Worm (Caenorhabditis elegans) whole organism, L4 larva: ENCODE results near the gene C25E10.11.

Experiments
- F10B5.3 ChIP-seq: sonication (generic microtip); optimal IDR thresholded peaks from 2 replicates; lab custom pipeline; 2016; ENCODE audit warnings: mild to moderate bottlenecking, missing genetic modification characterization, missing compliant biosample characterization
- F26F4.8 ChIP-seq: fragments of 200-800 bp; sonication (Bioruptor generic); conservative IDR thresholded peaks from 2 replicates; pipeline ENCODE4 v1.3.6; 2022; ENCODE audit warnings: missing genetic modification characterization, missing compliant biosample characterization
- R02D3.7 ChIP-seq: fragments of 150-350 bp; sonication (generic microtip); optimal IDR thresholded peaks from 3 replicates; lab custom pipeline; 2014; ENCODE audit warnings: missing biosample characterization, missing genetic modification characterization
- T20F7.1 ChIP-seq: fragments of 200-800 bp; sonication (Bioruptor generic); optimal IDR thresholded peaks from 2 replicates; lab custom pipeline; 2018; ENCODE audit warnings: mild to moderate bottlenecking, missing genetic modification characterization, missing compliant biosample characterization
- Y105C5A.15 ChIP-seq: fragments of 200-800 bp; sonication (Bioruptor generic); IDR thresholded peaks from 2 replicates; pipeline ENCODE4 v1.3.6; 2022; ENCODE audit warnings: missing genetic modification characterization, missing compliant biosample characterization
- Y48G9A.11 ChIP-seq: fragments of 200-800 bp; sonication (Bioruptor generic); IDR thresholded peaks from 2 replicates; pipeline ENCODE4 v1.3.6; 2022; ENCODE audit warnings: missing genetic modification reagents, missing genetic modification characterization, missing compliant biosample characterization
- Y75B8A.6 ChIP-seq: fragments of 200-800 bp; sonication (Bioruptor generic); IDR thresholded peaks from 2 replicates; pipeline ENCODE4 v1.3.6; 2022; ENCODE audit warnings: missing genetic modification reagents, missing genetic modification characterization, missing compliant biosample characterization
- ZK546.5 ChIP-seq, 2 experiments: sonication (generic microtip); optimal IDR thresholded peaks; 2 replicates each; lab custom pipeline; 2017; ENCODE audit warnings: missing biosample characterization in 2 of 2, missing genetic modification characterization in 2 of 2
- aha-1 ChIP-seq: fragments of 150-350 bp; peaks from one replicate; lab custom pipeline; 2014; ENCODE audit warnings: missing biosample characterization, missing genetic modification characterization
- aly-2 ChIP-seq: sonication (generic microtip); optimal IDR thresholded peaks from 2 replicates; lab custom pipeline; 2018; ENCODE audit warnings: missing biosample characterization, missing genetic modification characterization
- attf-4 ChIP-seq: sonication (generic microtip); optimal IDR thresholded peaks from 3 replicates; lab custom pipeline; 2017; ENCODE audit warnings: missing biosample characterization, missing genetic modification characterization
- ceh-20 ChIP-seq: fragments of 200-800 bp; sonication (Bioruptor generic); IDR thresholded peaks from 2 replicates; pipeline ENCODE4 v1.3.6; 2022; ENCODE audit warnings: missing genetic modification reagents, missing genetic modification characterization, missing compliant biosample characterization
- ceh-62 ChIP-seq: sonication (generic microtip); optimal IDR thresholded peaks from 2 replicates; lab custom pipeline; 2017; ENCODE audit warnings: missing biosample characterization, missing genetic modification characterization
- cey-2 ChIP-seq: sonication (generic microtip); optimal IDR thresholded peaks from 3 replicates; lab custom pipeline; 2017; ENCODE audit warnings: missing genetic modification characterization, mild to moderate bottlenecking, missing compliant biosample characterization, antibody characterized with exemption, borderline replicate concordance; ENCODE audit not compliant: insufficient read depth
- daf-12 ChIP-seq: fragments of 150-350 bp; optimal IDR thresholded peaks from 2 replicates; lab custom pipeline; 2014; ENCODE audit warnings: missing biosample characterization, missing genetic modification reagents, missing genetic modification characterization
- daf-8 ChIP-seq: fragments of 200-800 bp; sonication (Bioruptor generic); IDR thresholded peaks from 2 replicates; pipeline ENCODE4 v1.3.6; 2022; ENCODE audit warnings: missing genetic modification characterization, missing compliant biosample characterization
- dmd-6 ChIP-seq: fragments of 200-800 bp; sonication (Bioruptor generic); IDR thresholded peaks from 2 replicates; pipeline ENCODE4 v1.3.6; 2022; ENCODE audit warnings: missing genetic modification reagents, missing genetic modification characterization, missing compliant biosample characterization
- dmd-9 ChIP-seq: fragments of 200-800 bp; sonication (Bioruptor generic); IDR thresholded peaks from 2 replicates; pipeline ENCODE4 v1.3.6; 2022; ENCODE audit warnings: missing genetic modification reagents, missing genetic modification characterization, missing compliant biosample characterization
- dpl-1 ChIP-seq: fragments of 150-350 bp; optimal IDR thresholded peaks from 2 replicates; lab custom pipeline; 2014; ENCODE audit warnings: missing biosample characterization, missing genetic modification reagents, missing genetic modification characterization
- egl-43 ChIP-seq: fragments of 200-800 bp; sonication (Bioruptor generic); IDR thresholded peaks from 2 replicates; pipeline ENCODE4 v1.3.6; 2022; ENCODE audit warnings: missing genetic modification reagents, missing genetic modification characterization, missing compliant biosample characterization
- fkh-10 ChIP-seq: fragments of 150-350 bp; optimal IDR thresholded peaks from 2 replicates; lab custom pipeline; 2014; ENCODE audit warnings: missing biosample characterization, missing genetic modification reagents, missing genetic modification characterization
- hlh-11 ChIP-seq: fragments of 200-800 bp; sonication (Bioruptor generic); optimal IDR thresholded peaks from 2 replicates; lab custom pipeline; 2018; ENCODE audit warnings: mild to moderate bottlenecking, missing genetic modification characterization, missing compliant biosample characterization
- hlh-30 ChIP-seq: sonication (generic microtip); optimal IDR thresholded peaks from 2 replicates; lab custom pipeline; 2017; ENCODE audit warnings: antibody characterized with exemption, mild to moderate bottlenecking, missing genetic modification characterization, missing compliant biosample characterization; ENCODE audit not compliant: insufficient read depth
- jun-1 ChIP-seq: fragments of 150-350 bp; optimal IDR thresholded peaks from 2 replicates; lab custom pipeline; 2014; ENCODE audit warnings: missing biosample characterization, missing genetic modification reagents, missing genetic modification characterization
- lim-7 ChIP-seq: fragments of 200-800 bp; sonication (Bioruptor generic); IDR thresholded peaks from 2 replicates; pipeline ENCODE4 v1.3.6; 2022; ENCODE audit warnings: missing genetic modification characterization, missing compliant biosample characterization
- lin-15B ChIP-seq: fragments of 150-350 bp; sonication (generic microtip); optimal IDR thresholded peaks from 3 replicates; lab custom pipeline; 2014; ENCODE audit warnings: missing biosample characterization, missing genetic modification characterization
- lir-3 ChIP-seq: sonication (generic microtip); optimal IDR thresholded peaks from 2 replicates; lab custom pipeline; 2016; ENCODE audit warnings: mild to moderate bottlenecking, missing genetic modification characterization, missing compliant biosample characterization
- mdt-29 ChIP-seq: fragments of 200-800 bp; sonication (Bioruptor generic); IDR thresholded peaks from 2 replicates; pipeline ENCODE4 v1.3.6; 2022; ENCODE audit warnings: missing genetic modification reagents, missing genetic modification characterization, missing compliant biosample characterization
- mep-1 ChIP-seq: fragments of 150-350 bp; sonication (generic microtip); optimal IDR thresholded peaks from 3 replicates; lab custom pipeline; 2014; ENCODE audit warnings: missing biosample characterization, missing genetic modification characterization
- mxl-3 ChIP-seq: fragments of 200-800 bp; sonication (Bioruptor generic); optimal IDR thresholded peaks from 2 replicates; lab custom pipeline; 2018; ENCODE audit warnings: mild to moderate bottlenecking, missing genetic modification characterization, missing compliant biosample characterization
- nhr-11 ChIP-seq: fragments of 150-350 bp; optimal IDR thresholded peaks from 2 replicates; lab custom pipeline; 2014; ENCODE audit warnings: missing biosample characterization, missing genetic modification characterization
- nhr-48 ChIP-seq: sonication (generic microtip); optimal IDR thresholded peaks from 2 replicates; lab custom pipeline; 2016; ENCODE audit warnings: mild to moderate bottlenecking, missing genetic modification characterization, missing compliant biosample characterization
- nhr-77 ChIP-seq: fragments of 150-350 bp; optimal IDR thresholded peaks from 2 replicates; lab custom pipeline; 2014; ENCODE audit warnings: missing biosample characterization, missing genetic modification characterization
- rbr-2 ChIP-seq: sonication (generic microtip); optimal IDR thresholded peaks from 2 replicates; lab custom pipeline; 2016; ENCODE audit warnings: missing genotype, missing genetic modification characterization, missing compliant biosample characterization
- skn-1 ChIP-seq: fragments of 150-350 bp; optimal IDR thresholded peaks from 2 replicates; lab custom pipeline; 2014; ENCODE audit warnings: missing biosample characterization, missing genetic modification characterization
- snpc-1.2 ChIP-seq: fragments of 200-800 bp; sonication (Bioruptor generic); IDR thresholded peaks from 2 replicates; pipeline ENCODE4 v1.3.6; 2022; ENCODE audit warnings: missing genetic modification reagents, missing genetic modification characterization, missing compliant biosample characterization
- tra-1 ChIP-seq: fragments of 200-800 bp; sonication (Bioruptor generic); IDR thresholded peaks from 2 replicates; pipeline ENCODE4 v1.3.6; 2022; ENCODE audit warnings: missing genetic modification reagents, missing genetic modification characterization, missing compliant biosample characterization
- unc-39 ChIP-seq: sonication (generic microtip); optimal IDR thresholded peaks from 2 replicates; lab custom pipeline; 2017; ENCODE audit warnings: missing biosample characterization, missing genetic modification characterization
- zip-11 ChIP-seq: fragments of 200-800 bp; sonication (Bioruptor generic); IDR thresholded peaks from 2 replicates; pipeline ENCODE4 v1.3.6; 2022; ENCODE audit warnings: missing genetic modification characterization, missing compliant biosample characterization

The C25E10.11 gene

ce11 chrV:9094060-9094628, 35.6 kb upstream of the C25E10.11 start (continued):
- TF ChIP-seq ceh-62 (tag; lab: Kevin White, UChicago) = no peak
- no peak for TF ChIP-seq egl-43 (GFP tag; lab: Robert Waterston, UW)
- no peak for TF ChIP-seq aly-2 (tag; lab: Kevin White, UChicago)
- TF ChIP-seq lin-15B = no peak
- no peak for TF ChIP-seq dmd-9 (GFP tag; lab: Robert Waterston, UW)
- no peak for TF ChIP-seq unc-39 (tag; lab: Kevin White, UChicago)
- peak; percentile 58 for TF ChIP-seq nhr-48 (tag; lab: Kevin White, UChicago)
- 0 out of 2 replicates have a peak, but pooled peaks have one; percentile 53 for TF ChIP-seq mdt-29 (GFP tag; lab: Robert Waterston, UW)
- no peak for TF ChIP-seq daf-12 (tag; lab: Kevin White, UChicago)
- TF ChIP-seq nhr-11 (tag; lab: Kevin White, UChicago) = peak; percentile 68
- TF ChIP-seq hlh-11 = peak; percentile 91
- no peak for TF ChIP-seq lir-3 (tag; lab: Kevin White, UChicago)
- TF ChIP-seq attf-4 (tag; lab: Kevin White, UChicago) = no peak
- no peak for TF ChIP-seq daf-8 (GFP tag; lab: Robert Waterston, UW)
- no peak for TF ChIP-seq R02D3.7
- TF ChIP-seq jun-1 (tag; lab: Kevin White, UChicago) = no peak
- no peak for TF ChIP-seq Y105C5A.15 (GFP tag; lab: Robert Waterston, UW)
- TF ChIP-seq Y75B8A.6 (GFP tag; lab: Robert Waterston, UW) = no peak
- peak; percentile 19 for TF ChIP-seq aha-1 (tag; lab: Kevin White, UChicago)
- no peak for TF ChIP-seq F26F4.8
- TF ChIP-seq tra-1 (GFP tag; lab: Robert Waterston, UW) = no peak
- TF ChIP-seq snpc-1.2 = no peak
- TF ChIP-seq T20F7.1 (GFP tag; lab: Kevin White, UChicago) = no peak
- TF ChIP-seq dmd-6 (GFP tag; lab: Robert Waterston, UW) = peak; percentile 79
- no peak for TF ChIP-seq rbr-2 (tag; lab: Kevin White, UChicago)
- no peak for TF ChIP-seq F10B5.3 (tag; lab: Kevin White, UChicago)
- TF ChIP-seq dpl-1 (GFP tag; lab: Kevin White, UChicago) = no peak
- peak; percentile 11 for TF ChIP-seq mxl-3 (GFP tag; lab: Kevin White, UChicago)
- TF ChIP-seq Y48G9A.11 = no peak
- peak; percentile 24 for TF ChIP-seq nhr-77 (tag; lab: Kevin White, UChicago)
- TF ChIP-seq ZK546.5 (tag; optimal IDR thresholded peaks at IDR 0.05; lab: Kevin White, UChicago) = no peak
- TF ChIP-seq cey-2 (tag; lab: Kevin White, UChicago) = no peak
- TF ChIP-seq skn-1 = no peak
- no peak for TF ChIP-seq zip-11 (GFP tag; lab: Robert Waterston, UW)

- TF ChIP-seq fkh-10 (GFP tag; lab: Kevin White, UChicago) = peak; percentile 30
- peak; percentile 31 for TF ChIP-seq hlh-30
- TF ChIP-seq mep-1 = peak; percentile 12
- 0 out of 2 replicates have a peak, but pooled peaks have one; percentile 21 for TF ChIP-seq ceh-20 (GFP tag; lab: Robert Waterston, UW)
- no peak for TF ChIP-seq hlh-11
- TF ChIP-seq lim-7 = no peak
These were observed 33.7 kb upstream of the C25E10.11 start, which contains the start of gene T27E4.1 for ce11 chrV:9092209-9092608. TSS of gene T27E4.1 (plus strand) at chrV:9092345.
